Worm (Caenorhabditis elegans): Measurements from ENCODE around the gene T15B12.2.

Gene T15B12.2

ce11 chrIII:5258918-5259317, 42.8 kb downstream of the T15B12.2 start, which contains the start of gene gop-2:
Gene gop-2, plus strand, starts transcription at chrIII:5259023.
- TF ChIP-seq dpl-1 (GFP tag; optimal IDR thresholded peaks at IDR 0.05) (no peak), dpff-1 (tag; optimal IDR thresholded peaks at IDR 0.05) (no peak), bed-1 (GFP tag; IDR thresholded peaks at IDR 0.05) (no peak), fkh-3 (tag; optimal IDR thresholded peaks at IDR 0.05) (no peak), mel-28 (tag; optimal IDR thresholded peaks at IDR 0.05; ENCODE audit: borderline replicate concordance) (no peak), bed-2 (GFP tag; IDR thresholded peaks at IDR 0.05) (no peak), ekl-4 (GFP tag; IDR thresholded peaks at IDR 0.05) (no peak), F55B11.4 (tag; optimal IDR thresholded peaks at IDR 0.05; ENCODE audit: borderline replicate concordance, insufficient read depth) (no peak), F39B2.1 (GFP tag; IDR thresholded peaks at IDR 0.05) (no peak), akir-1 (GFP tag; optimal IDR thresholded peaks at IDR 0.05) (no peak), hsf-1 (GFP tag; IDR thresholded peaks at IDR 0.05) (no peak), madf-3 (GFP tag; IDR thresholded peaks at IDR 0.05) (no peak), ztf-22 (GFP tag; optimal IDR thresholded peaks at IDR 0.05) (no peak), xnd-1 (tag; optimal IDR thresholded peaks at IDR 0.05) (no peak), somi-1 (GFP tag; optimal IDR thresholded peaks at IDR 0.05) (no peak), nhr-27 (tag; optimal IDR thresholded peaks at IDR 0.05) (no peak)

ce11 chrIII:5254108-5254507, 47.6 kb downstream of the T15B12.2 start, which contains the start of the genes sumv-1 and gop-1:
Gene sumv-1, minus strand, starts transcription at chrIII:5254187.
Gene gop-1, plus strand, starts transcription at chrIII:5254438.
- no peak for TF ChIP-seq attf-5 (GFP tag; optimal IDR thresholded peaks at IDR 0.05)
- no peak for TF ChIP-seq C17E4.6 (GFP tag; IDR thresholded peaks at IDR 0.05)
- no peak for TF ChIP-seq mxl-1 (tag; optimal IDR thresholded peaks at IDR 0.05)
- TF ChIP-seq attf-3 (GFP tag; conservative IDR thresholded peaks at IDR 0.05): peak; percentile 83
- TF ChIP-seq sptf-2 (GFP tag; optimal IDR thresholded peaks at IDR 0.05): no peak
- TF ChIP-seq tbx-9 (tag; optimal IDR thresholded peaks at IDR 0.05; ENCODE audit: borderline replicate concordance): no peak
- TF ChIP-seq cebp-1 (GFP tag; IDR thresholded peaks at IDR 0.05): no peak
- no peak for TF ChIP-seq cebp-1 (tag; optimal IDR thresholded peaks at IDR 0.05)
- TF ChIP-seq F39B2.1 (GFP tag; IDR thresholded peaks at IDR 0.05): no peak
